Worm (Caenorhabditis elegans) whole organism, young adult: ENCODE results near the gene fbxa-67.

ENCODE experiments used
- B0035.1 ChIP-seq: sonication (generic microtip); optimal IDR thresholded peaks from 2 replicates; lab custom pipeline; 2016; ENCODE audit warnings: missing genetic modification characterization, mild to moderate bottlenecking, missing compliant biosample characterization, missing genotype, missing genetic modification reagents
- F23B12.7 ChIP-seq: sonication (generic microtip); optimal IDR thresholded peaks from 2 replicates; lab custom pipeline; 2017; ENCODE audit warnings: missing genetic modification characterization, mild to moderate bottlenecking, missing compliant biosample characterization, antibody characterized with exemption, moderate library complexity; ENCODE audit not compliant: insufficient read depth
- F55B11.4 ChIP-seq: sonication (generic microtip); optimal IDR thresholded peaks from 2 replicates; lab custom pipeline; 2016; ENCODE audit warnings: missing compliant biosample characterization, missing genetic modification characterization, borderline replicate concordance; ENCODE audit not compliant: insufficient read depth
- ama-1 ChIP-seq, 3 experiments: fragments of 150-350 bp in 1 of 3; sonication (generic microtip) in 2 of 3; optimal IDR thresholded peaks; 2 replicates each; lab custom pipeline; 2014 to 2018; ENCODE audit warnings: missing biosample characterization in 2 of 3, missing genetic modification characterization in 2 of 3, missing genetic modification reagents in 2 of 3
- die-1 ChIP-seq: sonication (generic microtip); optimal IDR thresholded peaks from 2 replicates; lab custom pipeline; 2016; ENCODE audit warnings: missing genotype, mild to moderate bottlenecking, missing genetic modification characterization, missing compliant biosample characterization
- ets-4 ChIP-seq: fragments of 200-800 bp; sonication (Bioruptor generic); optimal IDR thresholded peaks from 2 replicates; lab custom pipeline; 2018; ENCODE audit warnings: mild to moderate bottlenecking, missing genetic modification characterization, missing compliant biosample characterization
- lag-1 ChIP-seq: fragments of 200-800 bp; sonication (Bioruptor generic); IDR thresholded peaks from 2 replicates; pipeline ENCODE4 v1.3.6; 2022; ENCODE audit warnings: missing genetic modification reagents, missing genetic modification characterization, missing compliant biosample characterization
- somi-1 ChIP-seq: fragments of 200-800 bp; sonication (Bioruptor generic); optimal IDR thresholded peaks from 2 replicates; lab custom pipeline; 2018; ENCODE audit warnings: mild to moderate bottlenecking, missing genetic modification characterization, missing compliant biosample characterization
- unc-62 ChIP-seq: fragments of 150-350 bp; optimal IDR thresholded peaks from 2 replicates; lab custom pipeline; 2014; ENCODE audit warnings: missing biosample characterization, missing genetic modification reagents, missing genetic modification characterization
- ztf-28 ChIP-seq: fragments of 200-800 bp; sonication (Bioruptor generic); IDR thresholded peaks from 2 replicates; pipeline ENCODE4 v1.3.6; 2022; ENCODE audit warnings: missing genetic modification reagents, missing genetic modification characterization, missing compliant biosample characterization

DNA sequence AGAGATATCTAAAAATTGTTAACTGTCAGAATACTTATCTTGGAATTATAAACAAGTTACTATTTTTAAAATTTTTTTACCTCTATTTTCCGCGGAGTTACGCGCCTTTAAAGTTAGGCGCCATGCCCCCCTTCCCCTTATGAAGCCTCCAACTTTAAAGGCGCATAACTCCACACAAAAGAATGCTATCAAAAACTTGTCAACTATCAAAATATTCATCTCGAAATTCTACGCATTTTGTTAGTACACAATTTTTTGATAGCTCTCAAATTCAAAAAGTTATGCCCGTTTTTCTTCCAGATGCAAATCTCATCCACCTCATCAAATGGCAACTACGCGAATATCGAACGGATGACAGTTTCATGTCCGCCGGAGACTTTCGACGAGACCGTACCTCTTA, 32.5 kb upstream of the fbxa-67 start, which contains the start of gene tbc-10:
- TF ChIP-seq somi-1 (no peak), ama-1 (optimal IDR thresholded peaks at IDR 0.05; lab: Kevin White, UChicago) (no peak), ama-1 (GFP tag; optimal IDR thresholded peaks at IDR 0.05; lab: Kevin White, UChicago) (no peak), ztf-28 (no peak), F23B12.7 (tag; lab: Kevin White, UChicago) (no peak), unc-62 (GFP tag; lab: Kevin White, UChicago) (no peak), F55B11.4 (tag; lab: Kevin White, UChicago) (no peak), lag-1 (GFP tag; lab: Robert Waterston, UW) (no peak), ets-4 (GFP tag; lab: Kevin White, UChicago) (no peak), die-1 (tag; lab: Kevin White, UChicago) (no peak), B0035.1 (no peak)
